Fruit fly (Drosophila melanogaster) whole organism, embryonic: ENCODE data around the gene beta4GalT7.

Experiments
- BEAF-32 ChIP-seq: fragments of 200-800 bp; sonication (Bioruptor generic); optimal IDR thresholded peaks from 3 replicates; lab custom pipeline; 2017; ENCODE audit warnings: missing biosample characterization, missing genetic modification characterization, mild to moderate bottlenecking, moderate library complexity, missing genetic modification reagents
- CG10321 ChIP-seq: fragments of 200-800 bp; sonication (Bioruptor generic); IDR thresholded peaks from 2 replicates; pipeline ENCODE4 v1.3.6; 2022; ENCODE audit warnings: missing biosample characterization, missing genetic modification characterization
- CG10565 ChIP-seq: fragments of 200-800 bp; sonication (Bioruptor generic); optimal IDR thresholded peaks from 3 replicates; lab custom pipeline; 2016; ENCODE audit warnings: missing biosample characterization, mild to moderate bottlenecking, missing genetic modification characterization
- CG11560 ChIP-seq: fragments of 200-800 bp; sonication (Bioruptor generic); IDR thresholded peaks from 3 replicates; pipeline ENCODE4 v1.3.6; 2022; ENCODE audit warnings: missing biosample characterization, missing genetic modification characterization
- CG12155 ChIP-seq: fragments of 200-800 bp; sonication (Bioruptor generic); optimal IDR thresholded peaks from 3 replicates; lab custom pipeline; 2016; ENCODE audit warnings: missing biosample characterization, missing genetic modification characterization
- CG14710 ChIP-seq: fragments of 200-800 bp; sonication (Bioruptor generic); optimal IDR thresholded peaks from 3 replicates; lab custom pipeline; 2019; ENCODE audit warnings: missing biosample characterization, mild to moderate bottlenecking, missing genetic modification characterization, moderate library complexity
- CG14965 ChIP-seq: fragments of 200-800 bp; sonication (Bioruptor generic); optimal IDR thresholded peaks from 2 replicates; lab custom pipeline; 2016; ENCODE audit warnings: missing biosample characterization, missing genetic modification characterization, borderline replicate concordance
- CG1529 ChIP-seq: fragments of 200-800 bp; sonication (Bioruptor generic); optimal IDR thresholded peaks from 3 replicates; lab custom pipeline; 2018; ENCODE audit warnings: missing biosample characterization, missing genetic modification characterization
- CG15514 ChIP-seq: fragments of 200-800 bp; sonication (Bioruptor generic); optimal IDR thresholded peaks from 3 replicates; lab custom pipeline; 2017; ENCODE audit warnings: missing biosample characterization, missing genetic modification characterization, mild to moderate bottlenecking, moderate library complexity, missing genetic modification reagents
- CG16863 ChIP-seq: fragments of 200-800 bp; sonication (Bioruptor generic); optimal IDR thresholded peaks from 3 replicates; lab custom pipeline; 2016; ENCODE audit warnings: missing biosample characterization, missing genetic modification characterization
- CG18764 ChIP-seq: fragments of 200-800 bp; sonication (Bioruptor generic); optimal IDR thresholded peaks from 3 replicates; lab custom pipeline; 2016; ENCODE audit warnings: missing biosample characterization, missing genetic modification characterization
- CG2116 ChIP-seq: fragments of 200-800 bp; sonication (Bioruptor generic); optimal IDR thresholded peaks from 3 replicates; lab custom pipeline; 2018; ENCODE audit warnings: missing biosample characterization, mild to moderate bottlenecking, missing genetic modification characterization
- CG2129 ChIP-seq: fragments of 200-800 bp; sonication (Bioruptor generic); IDR thresholded peaks from 2 replicates; pipeline ENCODE4 v1.3.6; 2022; ENCODE audit warnings: missing biosample characterization, missing genetic modification characterization; ENCODE audit not compliant: partially characterized antibody
- CG30431 ChIP-seq: fragments of 200-800 bp; sonication (Bioruptor generic); optimal IDR thresholded peaks from 2 replicates; lab custom pipeline; 2017; ENCODE audit warnings: missing biosample characterization, missing genetic modification characterization
- CG31365 ChIP-seq: fragments of 200-800 bp; sonication (Bioruptor generic); optimal IDR thresholded peaks from 2 replicates; lab custom pipeline; 2018; ENCODE audit warnings: missing biosample characterization, mild to moderate bottlenecking, missing genetic modification characterization
- CG32767 ChIP-seq: fragments of 200-800 bp; sonication (Bioruptor generic); IDR thresholded peaks from 2 replicates; pipeline ENCODE4 v1.3.6; 2022; ENCODE audit warnings: missing biosample characterization, missing genetic modification characterization
- CG32772 ChIP-seq: fragments of 200-800 bp; sonication (Bioruptor generic); IDR thresholded peaks from 2 replicates; pipeline ENCODE4 v1.3.6; 2022; ENCODE audit warnings: missing biosample characterization, missing genetic modification characterization
- CG4820 ChIP-seq: fragments of 200-800 bp; sonication (Bioruptor generic); optimal IDR thresholded peaks from 3 replicates; lab custom pipeline; 2016; ENCODE audit warnings: missing biosample characterization, missing genetic modification characterization
- CG7357 ChIP-seq: fragments of 200-800 bp; sonication (Bioruptor generic); IDR thresholded peaks from 3 replicates; pipeline ENCODE4 v1.3.6; 2022; ENCODE audit warnings: missing biosample characterization, missing genetic modification characterization
- CG8765 ChIP-seq: fragments of 200-800 bp; sonication (Bioruptor generic); IDR thresholded peaks from 2 replicates; pipeline ENCODE4 v1.3.6; 2022; ENCODE audit warnings: missing biosample characterization, missing genetic modification characterization
- CG9437 ChIP-seq: fragments of 200-800 bp; sonication (Bioruptor generic); optimal IDR thresholded peaks from 2 replicates; lab custom pipeline; 2018; ENCODE audit warnings: missing biosample characterization, mild to moderate bottlenecking, missing genetic modification characterization
- CG9797 ChIP-seq: fragments of 200-800 bp; sonication (Bioruptor generic); optimal IDR thresholded peaks from 3 replicates; lab custom pipeline; 2018; ENCODE audit warnings: missing biosample characterization, mild to moderate bottlenecking, missing genetic modification characterization
- Camta ChIP-seq: fragments of 200-800 bp; sonication (Bioruptor generic); optimal IDR thresholded peaks from 2 replicates; lab custom pipeline; 2016; ENCODE audit warnings: missing biosample characterization, missing genetic modification characterization
- D19A ChIP-seq: fragments of 200-800 bp; optimal IDR thresholded peaks from 3 replicates; lab custom pipeline; 2019; ENCODE audit warnings: missing biosample characterization, mild to moderate bottlenecking, missing genetic modification characterization, moderate library complexity
- Deaf1 ChIP-seq: fragments of 200-800 bp; optimal IDR thresholded peaks from 3 replicates; lab custom pipeline; 2019; ENCODE audit warnings: missing biosample characterization, mild to moderate bottlenecking, missing genetic modification characterization, moderate library complexity
- Dek ChIP-seq: fragments of 200-800 bp; sonication (Bioruptor generic); optimal IDR thresholded peaks from 3 replicates; lab custom pipeline; 2019; ENCODE audit warnings: missing biosample characterization, mild to moderate bottlenecking, missing genetic modification characterization, moderate library complexity
- Doc3 ChIP-seq: fragments of 200-800 bp; sonication (Bioruptor generic); IDR thresholded peaks from 3 replicates; pipeline ENCODE4 v1.3.6; 2022; ENCODE audit warnings: missing biosample characterization, missing genetic modification characterization; ENCODE audit not compliant: partially characterized antibody
- Ets97D ChIP-seq: fragments of 200-800 bp; sonication (Bioruptor generic); optimal IDR thresholded peaks from 3 replicates; lab custom pipeline; 2016; ENCODE audit warnings: missing biosample characterization, missing genetic modification characterization
- HLHmδ ChIP-seq: fragments of 200-800 bp; sonication (Bioruptor generic); optimal IDR thresholded peaks from 2 replicates; lab custom pipeline; 2018; ENCODE audit warnings: missing biosample characterization, mild to moderate bottlenecking, missing genetic modification characterization, moderate library complexity
- Myb ChIP-seq: fragments of 200-800 bp; sonication (Bioruptor generic); optimal IDR thresholded peaks from 2 replicates; lab custom pipeline; 2016; ENCODE audit warnings: missing biosample characterization, missing genetic modification characterization
- PHDP ChIP-seq: fragments of 200-800 bp; sonication (Bioruptor generic); optimal IDR thresholded peaks from 3 replicates; lab custom pipeline; 2018; ENCODE audit warnings: missing biosample characterization, mild to moderate bottlenecking, missing genetic modification characterization, moderate library complexity
- Stat92E ChIP-seq, 3 experiments: fragments of >200 bp in 2 of 3; fragments of 200-800 bp in 1 of 3; sonication (Bioruptor generic) in 1 of 3; optimal IDR thresholded peaks; 2 replicates each; lab custom pipeline; 2017 to 2019; ENCODE audit warnings: missing biosample characterization in 3 of 3, missing genetic modification characterization in 3 of 3, mild to moderate bottlenecking in 1 of 3, moderate library complexity in 1 of 3
- amos ChIP-seq: fragments of 200-800 bp; sonication (Bioruptor generic); IDR thresholded peaks from 2 replicates; pipeline ENCODE4 v1.3.6; 2022; ENCODE audit warnings: missing biosample characterization, missing genetic modification characterization; ENCODE audit not compliant: partially characterized antibody
- ase ChIP-seq: fragments of 200-800 bp; sonication (Bioruptor generic); IDR thresholded peaks from 3 replicates; pipeline ENCODE4 v1.3.6; 2022; ENCODE audit warnings: missing biosample characterization, missing genetic modification characterization
- bab2 ChIP-seq: fragments of 200-800 bp; sonication (Bioruptor generic); optimal IDR thresholded peaks from 2 replicates; lab custom pipeline; 2016; ENCODE audit warnings: missing biosample characterization, missing genetic modification characterization
- bowl ChIP-seq: fragments of 200-800 bp; sonication (Bioruptor generic); IDR thresholded peaks from 2 replicates; pipeline ENCODE4 v1.3.6; 2022; ENCODE audit warnings: missing biosample characterization, missing genetic modification characterization
- fd3F ChIP-seq: fragments of 200-800 bp; sonication (Bioruptor generic); optimal IDR thresholded peaks from 2 replicates; lab custom pipeline; 2018; ENCODE audit warnings: missing biosample characterization, mild to moderate bottlenecking, missing genetic modification characterization, moderate library complexity
- fd64A ChIP-seq: fragments of 200-800 bp; sonication (Bioruptor generic); optimal IDR thresholded peaks from 3 replicates; lab custom pipeline; 2018; ENCODE audit warnings: missing biosample characterization, mild to moderate bottlenecking, missing genetic modification characterization
- grau ChIP-seq: fragments of 200-800 bp; optimal IDR thresholded peaks from 3 replicates; lab custom pipeline; 2019; ENCODE audit warnings: missing biosample characterization, mild to moderate bottlenecking, missing genetic modification characterization, moderate library complexity
- lab ChIP-seq: fragments of 200-800 bp; sonication (Bioruptor generic); optimal IDR thresholded peaks from 3 replicates; lab custom pipeline; 2017; ENCODE audit warnings: missing biosample characterization, missing genetic modification characterization, mild to moderate bottlenecking, moderate library complexity, missing genetic modification reagents
- luna ChIP-seq: fragments of 200-800 bp; sonication (Bioruptor generic); optimal IDR thresholded peaks from 2 replicates; lab custom pipeline; 2016; ENCODE audit warnings: missing biosample characterization, missing genetic modification characterization
- oc ChIP-seq: fragments of 200-800 bp; sonication (Bioruptor generic); optimal IDR thresholded peaks from 2 replicates; lab custom pipeline; 2018; ENCODE audit warnings: missing biosample characterization, mild to moderate bottlenecking, missing genetic modification characterization, moderate library complexity
- phol ChIP-seq: fragments of 200-800 bp; sonication (Bioruptor generic); optimal IDR thresholded peaks from 3 replicates; lab custom pipeline; 2018; ENCODE audit warnings: missing biosample characterization, mild to moderate bottlenecking, missing genetic modification characterization, moderate library complexity
- pros ChIP-seq: fragments of 200-800 bp; sonication (Bioruptor generic); optimal IDR thresholded peaks from 3 replicates; lab custom pipeline; 2019; ENCODE audit warnings: missing biosample characterization, mild to moderate bottlenecking, missing genetic modification characterization, moderate library complexity
- pzg ChIP-seq: fragments of 200-800 bp; sonication (Bioruptor generic); optimal IDR thresholded peaks from 3 replicates; lab custom pipeline; 2018; ENCODE audit warnings: missing biosample characterization, mild to moderate bottlenecking, missing genetic modification characterization, moderate library complexity
- shn ChIP-seq: fragments of 200-800 bp; sonication (Bioruptor generic); optimal IDR thresholded peaks from 3 replicates; lab custom pipeline; 2016; ENCODE audit warnings: missing biosample characterization, missing genetic modification characterization
- slou ChIP-seq: fragments of 200-800 bp; sonication (Bioruptor generic); optimal IDR thresholded peaks from 3 replicates; lab custom pipeline; 2016; ENCODE audit warnings: missing biosample characterization, missing genetic modification characterization
- sqz ChIP-seq: fragments of 200-800 bp; sonication (Bioruptor generic); optimal IDR thresholded peaks from 3 replicates; lab custom pipeline; 2018; ENCODE audit warnings: missing biosample characterization, mild to moderate bottlenecking, missing genetic modification characterization
- tap ChIP-seq: fragments of 200-800 bp; optimal IDR thresholded peaks from 3 replicates; lab custom pipeline; 2019; ENCODE audit warnings: missing biosample characterization, mild to moderate bottlenecking, missing genetic modification characterization, moderate library complexity
- vfl ChIP-seq: fragments of 200-800 bp; sonication (Bioruptor generic); optimal IDR thresholded peaks from 2 replicates; lab custom pipeline; 2016; ENCODE audit warnings: missing biosample characterization, missing genetic modification characterization
- zen ChIP-seq: fragments of 200-800 bp; sonication (Bioruptor generic); optimal IDR thresholded peaks from 3 replicates; lab custom pipeline; 2018; ENCODE audit warnings: missing biosample characterization, mild to moderate bottlenecking, missing genetic modification characterization, moderate library complexity

Gene beta4GalT7

dm6 chr3R:25023056-25023455, at the start of gene beta4GalT7 (continued):
- TF ChIP-seq Ets97D (GFP tag; lab: Kevin White, UChicago) = peak; percentile 10
- no peak for TF ChIP-seq fd64A
- TF ChIP-seq Camta (GFP tag; lab: Kevin White, UChicago) = no peak
- no peak for TF ChIP-seq CG1529 (GFP tag; lab: Kevin White, UChicago)
- no peak for TF ChIP-seq bowl (GFP tag; lab: Robert Waterston, UW)
- no peak for TF ChIP-seq CG32772 (GFP tag; lab: Robert Waterston, UW)
- no peak for TF ChIP-seq bab2 (GFP tag; lab: Kevin White, UChicago)
- TF ChIP-seq CG4820 (GFP tag; lab: Kevin White, UChicago) = no peak
- TF ChIP-seq Stat92E (GFP tag; optimal IDR thresholded peaks at IDR 0.05; lab: Kevin White, UChicago) = no peak
- no peak for TF ChIP-seq HLHmδ (GFP tag; lab: Kevin White, UChicago)
- TF ChIP-seq zen (tag; lab: Kevin White, UChicago) = no peak
- no peak for TF ChIP-seq CG18764 (GFP tag; lab: Kevin White, UChicago)
- no peak for TF ChIP-seq CG8765
- no peak for TF ChIP-seq CG31365 (tag; lab: Kevin White, UChicago)
- TF ChIP-seq Dek (tag; lab: Kevin White, UChicago) = no peak
- TF ChIP-seq CG15514 (GFP tag; lab: Kevin White, UChicago) = peak; percentile 48
- no peak for TF ChIP-seq CG12155 (GFP tag; lab: Kevin White, UChicago)
- TF ChIP-seq CG14710 (tag; lab: Kevin White, UChicago) = peak; percentile 6
- TF ChIP-seq fd3F (GFP tag; lab: Kevin White, UChicago) = no peak
- TF ChIP-seq pros (GFP tag; lab: Kevin White, UChicago) = no peak
- TF ChIP-seq sqz = no peak
- TF ChIP-seq PHDP (tag; lab: Kevin White, UChicago) = no peak
- peak; percentile 22; the same call in 1 of the 2 replicates for TF ChIP-seq amos
- TF ChIP-seq CG10565 (GFP tag; lab: Kevin White, UChicago) = no peak
- no peak for TF ChIP-seq CG14965 (GFP tag; lab: Kevin White, UChicago)
- TF ChIP-seq ase (GFP tag; lab: Robert Waterston, UW) = no peak
- TF ChIP-seq oc (tag; lab: Kevin White, UChicago) = no peak
- TF ChIP-seq grau = no peak
- no peak for TF ChIP-seq Doc3
- peak; percentile 57 for TF ChIP-seq CG2116 (GFP tag; lab: Kevin White, UChicago)
- no peak for TF ChIP-seq phol
- peak; percentile 96 for TF ChIP-seq Myb (GFP tag; lab: Kevin White, UChicago)
- no peak for TF ChIP-seq vfl (GFP tag; lab: Kevin White, UChicago)
- no peak for TF ChIP-seq CG16863 (GFP tag; lab: Kevin White, UChicago)
- TF ChIP-seq CG9437 (GFP tag; lab: Kevin White, UChicago) = no peak
- peak; percentile 56 for TF ChIP-seq CG9797 (GFP tag; lab: Kevin White, UChicago)
- TF ChIP-seq BEAF-32 (GFP tag; lab: Kevin White, UChicago) = peak; percentile 26
- TF ChIP-seq pzg = peak; percentile 57
- TF ChIP-seq CG32767 (GFP tag; lab: Robert Waterston, UW) = no peak
- no peak for TF ChIP-seq tap
- TF ChIP-seq luna = no peak
- TF ChIP-seq slou = no peak
- TF ChIP-seq D19A (tag; lab: Kevin White, UChicago) = no peak
- no peak for TF ChIP-seq CG2129 (GFP tag; lab: Robert Waterston, UW)
- TF ChIP-seq CG7357 (GFP tag; lab: Robert Waterston, UW) = no peak
- TF ChIP-seq Deaf1 (tag; lab: Kevin White, UChicago) = no peak
- no peak for TF ChIP-seq CG30431 (GFP tag; lab: Kevin White, UChicago)
- no peak for TF ChIP-seq shn (GFP tag; lab: Kevin White, UChicago)
- TF ChIP-seq CG11560 (tag; lab: Robert Waterston, UW) = peak; percentile 97
- no peak for TF ChIP-seq lab (GFP tag; lab: Kevin White, UChicago)
- no peak for TF ChIP-seq CG10321
